Worm (Caenorhabditis elegans) whole organism, L1 larva: ENCODE data around the gene D2024.1.

ENCODE experiments used
- F16B12.6 ChIP-seq: fragments of 150-350 bp; optimal IDR thresholded peaks from 2 replicates; lab custom pipeline; 2014; ENCODE audit warnings: missing biosample characterization, missing genetic modification characterization
- Y116A8C.19 ChIP-seq: sonication (generic microtip); optimal IDR thresholded peaks from 2 replicates; lab custom pipeline; 2016; ENCODE audit warnings: missing compliant biosample characterization, missing genetic modification characterization, borderline replicate concordance
- aly-2 ChIP-seq: fragments of 150-350 bp; optimal IDR thresholded peaks from 2 replicates; lab custom pipeline; 2014; ENCODE audit warnings: missing biosample characterization, missing genetic modification characterization
- ama-1 ChIP-seq: fragments of 150-350 bp; optimal IDR thresholded peaks from 2 replicates; lab custom pipeline; 2014
- blmp-1 ChIP-seq: fragments of 150-350 bp; optimal IDR thresholded peaks from 2 replicates; lab custom pipeline; 2014; ENCODE audit warnings: missing biosample characterization, missing genetic modification characterization
- ces-1 ChIP-seq: fragments of 150-350 bp; optimal IDR thresholded peaks from 2 replicates; lab custom pipeline; 2014; ENCODE audit warnings: missing biosample characterization, missing genetic modification reagents, missing genetic modification characterization
- dpl-1 ChIP-seq, 3 experiments: fragments of 150-350 bp in 2 of 3; sonication (generic microtip) in 1 of 3; optimal IDR thresholded peaks; 2 replicates each; lab custom pipeline; 2014 to 2017; ENCODE audit warnings: missing biosample characterization in 3 of 3, missing genetic modification characterization in 3 of 3, missing genetic modification reagents in 3 of 3
- dsc-1 ChIP-seq: sonication (generic microtip); optimal IDR thresholded peaks from 2 replicates; lab custom pipeline; 2016; ENCODE audit warnings: mild to moderate bottlenecking, missing genetic modification characterization, missing compliant biosample characterization
- efl-1 ChIP-seq, 4 experiments: fragments of 150-350 bp; optimal IDR thresholded peaks in 3 of 4; peaks in 1 of 4; 1 replicate in 1 of 4; 2 replicates in 3 of 4; lab custom pipeline; 2014; ENCODE audit warnings: missing biosample characterization in 2 of 4, missing genetic modification characterization in 2 of 4, missing genetic modification reagents in 2 of 4
- egl-13 ChIP-seq: sonication (generic microtip); optimal IDR thresholded peaks from 2 replicates; lab custom pipeline; 2016; ENCODE audit warnings: missing genotype, missing genetic modification reagents, missing genetic modification characterization, missing compliant biosample characterization
- egl-27 ChIP-seq, 2 experiments: fragments of 150-350 bp in 1 of 2; sonication (generic microtip); optimal IDR thresholded peaks; 3 replicates each; lab custom pipeline; 2017 to 2018; ENCODE audit warnings: missing biosample characterization in 2 of 2, missing genetic modification characterization in 2 of 2, missing genetic modification reagents in 2 of 2
- ets-5 ChIP-seq: fragments of 200-800 bp; sonication (Bioruptor generic); IDR thresholded peaks from 2 replicates; pipeline ENCODE4 v1.3.6; 2022; ENCODE audit warnings: missing genetic modification characterization, missing compliant biosample characterization
- fkh-10 ChIP-seq: sonication (generic microtip); optimal IDR thresholded peaks from 2 replicates; lab custom pipeline; 2017; ENCODE audit warnings: missing biosample characterization, missing genetic modification reagents, missing genetic modification characterization
- hlh-4 ChIP-seq: sonication (generic microtip); optimal IDR thresholded peaks from 2 replicates; lab custom pipeline; 2016; ENCODE audit warnings: mild to moderate bottlenecking, missing genetic modification characterization, missing compliant biosample characterization
- irx-1 ChIP-seq: sonication (generic microtip); optimal IDR thresholded peaks from 2 replicates; lab custom pipeline; 2016; ENCODE audit warnings: missing genetic modification characterization, missing compliant biosample characterization
- lin-13 ChIP-seq: fragments of 150-350 bp; optimal IDR thresholded peaks from 2 replicates; lab custom pipeline; 2014; ENCODE audit warnings: missing biosample characterization, missing genetic modification reagents, missing genetic modification characterization
- lin-35 ChIP-seq, 2 experiments: fragments of 150-350 bp; optimal IDR thresholded peaks; 2 replicates each; lab custom pipeline; 2014; ENCODE audit warnings: missing biosample characterization in 2 of 2, missing genetic modification characterization in 2 of 2, missing genetic modification reagents in 2 of 2
- lir-3 ChIP-seq: sonication (generic microtip); optimal IDR thresholded peaks from 2 replicates; lab custom pipeline; 2016; ENCODE audit warnings: mild to moderate bottlenecking, missing genetic modification characterization, moderate library complexity, missing compliant biosample characterization; ENCODE audit not compliant: poor library complexity
- mab-9 ChIP-seq: fragments of 200-800 bp; sonication (Bioruptor generic); IDR thresholded peaks from 2 replicates; pipeline ENCODE4 v1.3.6; 2022; ENCODE audit warnings: missing genetic modification reagents, missing genetic modification characterization, missing compliant biosample characterization
- mdl-1 ChIP-seq, 2 experiments: fragments of 150-350 bp; optimal IDR thresholded peaks; 2 replicates each; lab custom pipeline; 2014 to 2017; ENCODE audit warnings: missing biosample characterization in 2 of 2, missing genetic modification characterization in 2 of 2, inconsistent platforms in 1 of 2
- nhr-11 ChIP-seq: fragments of 150-350 bp; optimal IDR thresholded peaks from 2 replicates; lab custom pipeline; 2014; ENCODE audit warnings: missing biosample characterization, missing genetic modification characterization
- nhr-12 ChIP-seq: sonication (generic microtip); optimal IDR thresholded peaks from 2 replicates; lab custom pipeline; 2017; ENCODE audit warnings: missing biosample characterization, missing genetic modification characterization
- nhr-20 ChIP-seq: sonication (generic microtip); optimal IDR thresholded peaks from 2 replicates; lab custom pipeline; 2016; ENCODE audit warnings: mild to moderate bottlenecking, missing genetic modification characterization, missing compliant biosample characterization
- nhr-237 ChIP-seq: fragments of 150-350 bp; optimal IDR thresholded peaks from 2 replicates; lab custom pipeline; 2014; ENCODE audit warnings: missing biosample characterization, missing genetic modification characterization
- nhr-28 ChIP-seq: fragments of 150-350 bp; optimal IDR thresholded peaks from 2 replicates; lab custom pipeline; 2014; ENCODE audit warnings: missing biosample characterization, missing genetic modification characterization
- nhr-71 ChIP-seq: sonication (generic microtip); optimal IDR thresholded peaks from 2 replicates; lab custom pipeline; 2016; ENCODE audit warnings: mild to moderate bottlenecking, missing genetic modification characterization, moderate library complexity, missing compliant biosample characterization
- nhr-76 ChIP-seq: sonication (generic microtip); optimal IDR thresholded peaks from 2 replicates; lab custom pipeline; 2017; ENCODE audit warnings: missing biosample characterization, missing genetic modification characterization
- nhr-77 ChIP-seq: fragments of 150-350 bp; optimal IDR thresholded peaks from 2 replicates; lab custom pipeline; 2014; ENCODE audit warnings: missing biosample characterization, missing genetic modification characterization
- pqm-1 ChIP-seq: sonication (generic microtip); optimal IDR thresholded peaks from 3 replicates; lab custom pipeline; 2017; ENCODE audit warnings: missing biosample characterization, missing genetic modification characterization
- rnt-1 ChIP-seq: sonication (generic microtip); optimal IDR thresholded peaks from 2 replicates; lab custom pipeline; 2016; ENCODE audit warnings: mild to moderate bottlenecking, missing genetic modification characterization, moderate library complexity, missing compliant biosample characterization
- snpc-4 ChIP-seq: fragments of 150-350 bp; optimal IDR thresholded peaks from 2 replicates; lab custom pipeline; 2014; ENCODE audit warnings: missing biosample characterization, missing genetic modification characterization
- sox-4 ChIP-seq: sonication (generic microtip); optimal IDR thresholded peaks from 2 replicates; lab custom pipeline; 2016; ENCODE audit warnings: missing genetic modification characterization, missing compliant biosample characterization
- unc-130 ChIP-seq: fragments of 150-350 bp; optimal IDR thresholded peaks from 2 replicates; lab custom pipeline; 2017; ENCODE audit warnings: missing biosample characterization, missing genetic modification characterization, inconsistent platforms
- unc-30 ChIP-seq: sonication (generic microtip); optimal IDR thresholded peaks from 2 replicates; lab custom pipeline; 2017; ENCODE audit warnings: missing biosample characterization, missing genetic modification characterization
- unc-62 ChIP-seq: fragments of 150-350 bp; optimal IDR thresholded peaks from 2 replicates; lab custom pipeline; 2014; ENCODE audit warnings: missing biosample characterization, missing genetic modification reagents, missing genetic modification characterization
- unc-98 ChIP-seq: fragments of 200-800 bp; sonication (Bioruptor generic); IDR thresholded peaks from 2 replicates; pipeline ENCODE4 v1.3.6; 2022; ENCODE audit warnings: missing genetic modification characterization, missing compliant biosample characterization
- zag-1 ChIP-seq: fragments of 150-350 bp; optimal IDR thresholded peaks from 2 replicates; lab custom pipeline; 2014; ENCODE audit warnings: missing biosample characterization, missing genetic modification characterization
- ztf-11 ChIP-seq, 2 experiments: sonication (generic microtip); optimal IDR thresholded peaks; 2 replicates each; lab custom pipeline; 2016 to 2017; ENCODE audit warnings: missing genetic modification characterization in 2 of 2, missing biosample characterization in 1 of 2, missing compliant biosample characterization in 1 of 2

Gene D2024.1

DNA sequence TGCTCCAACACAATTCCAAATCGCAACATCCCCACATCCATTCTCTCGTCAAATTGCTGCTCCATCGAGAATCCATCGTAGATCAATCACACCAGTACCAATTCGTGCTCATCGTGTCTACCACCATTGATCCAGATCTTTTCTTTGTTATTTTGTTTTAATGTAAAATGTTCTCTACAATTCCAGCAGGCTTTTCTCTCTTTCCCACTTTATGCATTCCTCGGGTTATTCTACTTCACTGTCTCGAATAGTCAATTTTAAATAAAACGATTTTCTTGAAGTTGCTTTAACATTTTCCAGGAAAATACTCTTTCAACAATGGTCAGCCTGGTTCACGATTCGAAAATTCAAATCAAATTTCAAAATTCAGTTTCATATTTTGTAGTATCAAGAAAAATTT, 35.6 kb downstream of the D2024.1 start, which contains the start of gene C06E4.1:
Gene C06E4.1 (plus strand): TSS at position 301 of the 400 bp plus-strand sequence.
- TF ChIP-seq ets-5 (GFP tag; lab: Robert Waterston, UW) = 0 out of 2 replicates have a peak, but pooled peaks have one; percentile 11
- no peak for TF ChIP-seq efl-1 (optimal IDR thresholded peaks at IDR 0.05; lab: Kevin White, UChicago)
- peak in 1 of 2 experiments; percentile 66 for TF ChIP-seq efl-1 (GFP tag; optimal IDR thresholded peaks at IDR 0.05 in 1 of 2; lab: Kevin White, UChicago)
- TF ChIP-seq irx-1 (tag; lab: Kevin White, UChicago) = no peak
- TF ChIP-seq nhr-237 = no peak

- TF ChIP-seq nhr-28 (tag; lab: Kevin White, UChicago) (no peak), fkh-10 (GFP tag; lab: Kevin White, UChicago) (no peak), unc-130 (tag; lab: Kevin White, UChicago) (no peak), mdl-1 (tag; optimal IDR thresholded peaks at IDR 0.05; lab: Kevin White, UChicago) (no peak), pqm-1 (tag; lab: Kevin White, UChicago) (no peak), nhr-76 (no peak), egl-27 (tag; optimal IDR thresholded peaks at IDR 0.05; lab: Kevin White, UChicago) (no peak)
Measured at ce11 chrIV:7285839-7286238, 38.5 kb downstream of the D2024.1 start, which contains the start of gene C06E4.8. C06E4.8 (minus strand) TSS chrIV:7285875.

DNA sequence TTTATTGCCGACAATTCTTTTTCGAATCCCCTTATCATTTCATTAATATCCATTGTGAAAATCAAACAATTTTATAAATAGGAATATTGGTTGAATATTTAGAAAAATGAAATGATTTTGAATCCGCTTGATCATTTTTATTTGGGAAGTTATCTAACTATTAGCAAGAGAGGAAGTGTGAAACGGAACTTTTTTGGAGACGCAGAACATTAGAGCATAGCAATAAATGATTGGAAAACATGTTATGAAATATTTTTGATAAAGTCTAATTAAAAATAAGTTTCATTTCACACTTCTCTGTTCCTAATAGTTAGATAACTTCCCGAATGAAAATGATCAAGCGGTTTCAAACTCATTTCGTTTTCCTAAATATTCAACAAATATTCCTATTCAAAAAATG, 40.1 kb downstream of the D2024.1 start, which contains the start of gene F42C5.3:
Gene F42C5.3 (minus strand): TSS at position 101 of the 400 bp plus-strand sequence.
- TF ChIP-seq rnt-1 (tag; lab: Kevin White, UChicago) (no peak), nhr-20 (tag; lab: Kevin White, UChicago) (no peak), ama-1 (no peak), nhr-76 (no peak), lin-13 (GFP tag; lab: Kevin White, UChicago) (no peak), egl-27 (tag; optimal IDR thresholded peaks at IDR 0.05; lab: Kevin White, UChicago) (no peak), nhr-11 (no peak), ztf-11 (tag; optimal IDR thresholded peaks at IDR 0.05; lab: Kevin White, UChicago) (no peak), lir-3 (tag; lab: Kevin White, UChicago) (no peak), unc-130 (tag; lab: Kevin White, UChicago) (no peak), ces-1 (GFP tag; lab: Kevin White, UChicago) (no peak), Y116A8C.19 (tag; lab: Kevin White, UChicago) (no peak)

DNA sequence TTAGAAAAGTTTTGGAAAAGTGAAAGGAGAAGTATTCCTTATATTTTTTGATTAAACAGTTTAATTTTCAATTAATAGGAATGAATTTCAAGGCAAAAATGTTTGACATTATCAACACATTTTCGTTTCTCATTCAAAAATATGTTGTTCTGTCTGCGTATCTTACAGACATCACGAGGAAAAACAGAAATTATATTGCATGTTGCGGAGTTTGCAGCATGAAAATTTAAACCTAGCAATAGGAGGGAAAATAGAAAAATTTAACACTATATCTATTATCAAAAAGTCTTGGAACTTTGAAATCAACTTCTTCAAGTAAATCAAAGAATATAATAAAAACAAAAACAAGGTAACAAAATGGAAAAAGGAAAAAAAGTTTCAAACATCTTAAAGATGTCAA, 43.7 kb downstream of the D2024.1 start:
- TF ChIP-seq ztf-11 (tag; optimal IDR thresholded peaks at IDR 0.05; lab: Kevin White, UChicago) = no peak
- no peak for TF ChIP-seq nhr-237
- TF ChIP-seq dpl-1 (GFP tag; optimal IDR thresholded peaks at IDR 0.05; lab: Kevin White, UChicago) = peak in 1 of 3 experiments; percentile 53
- no peak for TF ChIP-seq egl-27 (tag; optimal IDR thresholded peaks at IDR 0.05; lab: Kevin White, UChicago)
- TF ChIP-seq egl-13 (tag; lab: Kevin White, UChicago) = no peak
- TF ChIP-seq efl-1 (optimal IDR thresholded peaks at IDR 0.05; lab: Kevin White, UChicago) = peak; percentile 10 to 34
- peak; percentile 39 to 94 for TF ChIP-seq efl-1 (GFP tag; optimal IDR thresholded peaks at IDR 0.05 in 1 of 2; lab: Kevin White, UChicago)
- no peak for TF ChIP-seq unc-98 (GFP tag; lab: Robert Waterston, UW)
- no peak for TF ChIP-seq mab-9 (GFP tag; lab: Robert Waterston, UW)
- TF ChIP-seq sox-4 = no peak
- no peak for TF ChIP-seq zag-1 (tag; lab: Kevin White, UChicago)
- TF ChIP-seq snpc-4 (tag; lab: Kevin White, UChicago) = no peak
- TF ChIP-seq unc-30 = no peak
- TF ChIP-seq ces-1 (GFP tag; lab: Kevin White, UChicago) = no peak
- no peak for TF ChIP-seq nhr-20 (tag; lab: Kevin White, UChicago)
- TF ChIP-seq lin-35 (GFP tag; optimal IDR thresholded peaks at IDR 0.05; lab: Kevin White, UChicago) = peak; percentile 20 to 65
- no peak for TF ChIP-seq F16B12.6 (tag; lab: Kevin White, UChicago)
- TF ChIP-seq hlh-4 (tag; lab: Kevin White, UChicago) = no peak
- TF ChIP-seq dsc-1 (tag; lab: Kevin White, UChicago) = no peak
- TF ChIP-seq blmp-1 (tag; lab: Kevin White, UChicago) = no peak
- no peak for TF ChIP-seq nhr-77 (tag; lab: Kevin White, UChicago)
- no peak for TF ChIP-seq unc-62 (GFP tag; lab: Kevin White, UChicago)
- no peak for TF ChIP-seq irx-1 (tag; lab: Kevin White, UChicago)
- TF ChIP-seq aly-2 = no peak
- TF ChIP-seq nhr-11 = no peak
- no peak for TF ChIP-seq nhr-71 (tag; lab: Kevin White, UChicago)
- TF ChIP-seq nhr-12 (tag; lab: Kevin White, UChicago) = no peak
- TF ChIP-seq lir-3 (tag; lab: Kevin White, UChicago) = no peak
